Worm (Caenorhabditis elegans): ENCODE measurements around the gene srd-67.

The srd-67 gene

ce11 chrIII:2245727-2246126, at the start of gene srd-67:
TSS of gene srd-67 (minus strand) at chrIII:2245827.
- no peak for TF ChIP-seq nhr-6 (tag; optimal IDR thresholded peaks at IDR 0.05)
- TF ChIP-seq egl-27 (tag; optimal IDR thresholded peaks at IDR 0.05): no peak
- TF ChIP-seq Y55F3AM.14 (GFP tag; optimal IDR thresholded peaks at IDR 0.05): no peak
- TF ChIP-seq ceh-16 (tag; optimal IDR thresholded peaks at IDR 0.05): no peak
- no peak for TF ChIP-seq aly-2 (tag; optimal IDR thresholded peaks at IDR 0.05)

- TF ChIP-seq elt-3 (tag; optimal IDR thresholded peaks at IDR 0.05): no peak
- peak; percentile 16 for TF ChIP-seq fos-1 (tag; optimal IDR thresholded peaks at IDR 0.05)
- peak; percentile 12 for TF ChIP-seq sma-9 (GFP tag; optimal IDR thresholded peaks at IDR 0.05)
- no peak for TF ChIP-seq sma-9 (tag; optimal IDR thresholded peaks at IDR 0.05)
Measured at ce11 chrIII:2294736-2295135, 49.1 kb upstream of the srd-67 start.

ce11 chrIII:2291139-2291538, 45.5 kb upstream of the srd-67 start, which contains the start of gene fbxa-219:
TSS of gene fbxa-219 (plus strand) at chrIII:2291415.
- TF ChIP-seq sma-9 (GFP tag; optimal IDR thresholded peaks at IDR 0.05): no peak
- no peak for TF ChIP-seq sma-9 (tag; optimal IDR thresholded peaks at IDR 0.05)
- peak; percentile 7 for TF ChIP-seq crh-2 (tag; optimal IDR thresholded peaks at IDR 0.05)
- TF ChIP-seq fos-1 (tag; optimal IDR thresholded peaks at IDR 0.05): peak; percentile 13

DNA sequence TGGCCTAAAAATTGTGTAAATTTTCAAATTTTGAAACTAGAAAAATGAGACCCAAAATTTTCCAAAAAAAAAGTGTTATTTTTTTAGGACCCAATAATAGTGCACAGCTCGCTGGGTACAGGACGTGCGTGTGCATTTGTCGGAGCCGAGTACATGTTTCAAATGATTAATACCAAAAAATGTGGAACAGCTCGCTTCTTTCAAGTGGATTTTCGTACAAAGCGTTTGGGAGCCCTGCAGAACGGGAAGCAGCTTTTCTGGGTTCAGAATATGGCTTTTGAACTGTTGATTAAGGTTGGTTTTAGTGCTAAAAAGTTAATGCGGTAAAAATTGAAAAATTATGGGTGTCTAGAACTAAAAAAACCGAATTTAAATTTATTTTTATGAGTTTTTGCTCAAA, 42.6 kb upstream of the srd-67 start:
- TF ChIP-seq sem-4 (tag; optimal IDR thresholded peaks at IDR 0.05) (no peak), nhr-6 (tag; optimal IDR thresholded peaks at IDR 0.05) (no peak), aly-2 (tag; optimal IDR thresholded peaks at IDR 0.05) (no peak), ama-1 (optimal IDR thresholded peaks at IDR 0.05) (no peak), ceh-82 (tag; optimal IDR thresholded peaks at IDR 0.05) (no peak), egl-27 (tag; optimal IDR thresholded peaks at IDR 0.05) (no peak), lin-13 (GFP tag; optimal IDR thresholded peaks at IDR 0.05) (no peak), mab-5 (tag; optimal IDR thresholded peaks at IDR 0.05) (no peak), sma-3 (GFP tag; optimal IDR thresholded peaks at IDR 0.05) (no peak), sma-9 (GFP tag; optimal IDR thresholded peaks at IDR 0.05) (no peak), sma-9 (tag; optimal IDR thresholded peaks at IDR 0.05) (no peak), snpc-4 (tag; optimal IDR thresholded peaks at IDR 0.05) (no peak), nhr-23 (tag; optimal IDR thresholded peaks at IDR 0.05) (no peak), dmd-4 (tag; optimal IDR thresholded peaks at IDR 0.05) (no peak), elt-1 (tag; optimal IDR thresholded peaks at IDR 0.05) (no peak), nhr-77 (tag; optimal IDR thresholded peaks at IDR 0.05) (no peak), nhr-129 (tag; optimal IDR thresholded peaks at IDR 0.05) (no peak), nhr-10 (tag; optimal IDR thresholded peaks at IDR 0.05) (no peak), blmp-1 (tag; optimal IDR thresholded peaks at IDR 0.05; ENCODE audit: insufficient read depth) (no peak), ztf-1 (GFP tag; conservative IDR thresholded peaks at IDR 0.05) (no peak)

ce11 chrIII:2283341-2283847, 37.8 kb upstream of the srd-67 start:
- TF ChIP-seq C34F6.9 (tag; optimal IDR thresholded peaks at IDR 0.05) (no peak), dmd-4 (tag; optimal IDR thresholded peaks at IDR 0.05) (no peak), sma-9 (GFP tag; optimal IDR thresholded peaks at IDR 0.05) (no peak), sma-9 (tag; optimal IDR thresholded peaks at IDR 0.05) (no peak), nhr-25 (tag; optimal IDR thresholded peaks at IDR 0.05) (no peak), nhr-129 (tag; optimal IDR thresholded peaks at IDR 0.05) (no peak), elt-3 (tag; optimal IDR thresholded peaks at IDR 0.05) (no peak), sma-3 (GFP tag; optimal IDR thresholded peaks at IDR 0.05) (no peak), F13H6.1 (tag; optimal IDR thresholded peaks at IDR 0.05) (no peak), peb-1 (tag; optimal IDR thresholded peaks at IDR 0.05) (no peak), ceh-16 (tag; optimal IDR thresholded peaks at IDR 0.05) (no peak), egl-27 (tag; optimal IDR thresholded peaks at IDR 0.05) (no peak), fos-1 (tag; optimal IDR thresholded peaks at IDR 0.05) (no peak), ztf-4 (tag; optimal IDR thresholded peaks at IDR 0.05) (no peak), zag-1 (tag; optimal IDR thresholded peaks at IDR 0.05) (no peak), alr-1 (tag; optimal IDR thresholded peaks at IDR 0.05) (no peak), elt-1 (tag; optimal IDR thresholded peaks at IDR 0.05) (no peak), snpc-4 (tag; optimal IDR thresholded peaks at IDR 0.05) (no peak), mab-5 (tag; optimal IDR thresholded peaks at IDR 0.05) (no peak), crh-2 (tag; optimal IDR thresholded peaks at IDR 0.05) (no peak), nhr-77 (tag; optimal IDR thresholded peaks at IDR 0.05) (no peak)
